Fruit fly (Drosophila melanogaster): Measurements from ENCODE around the gene rsh.

DNA sequence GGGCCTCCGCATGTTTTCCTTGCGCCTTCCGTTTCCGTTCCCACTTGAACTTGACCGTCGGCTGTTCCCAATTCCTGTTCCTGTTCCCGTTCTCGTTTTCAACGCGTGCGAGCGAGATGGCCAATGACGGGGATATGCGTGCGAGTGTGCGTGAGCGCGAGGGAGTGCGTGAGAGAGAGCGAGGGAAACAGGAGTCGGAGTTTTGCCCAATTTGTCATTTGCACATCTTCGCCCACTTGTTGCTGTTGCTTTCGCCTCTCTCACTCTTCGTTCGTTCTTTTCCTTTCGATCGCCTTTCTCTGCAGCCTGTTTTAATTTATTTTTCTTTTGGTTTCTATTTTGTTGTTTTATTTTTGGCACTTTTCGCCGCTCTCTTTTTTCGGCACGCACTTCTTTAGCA is 123.4 kb downstream of the rsh start:
- TF ChIP-seq CG8478 (optimal IDR thresholded peaks at IDR 0.05) (no peak), CTCF (optimal IDR thresholded peaks at IDR 0.05) (no peak)

Data from S2 (cell line).